Fruit fly (Drosophila melanogaster): Measurements from ENCODE around the gene ru.

The ru gene

dm6 chr3L:1417898-1418297 lies 47.5 kb downstream of the ru start:
- no peak for TF ChIP-seq pad (GFP tag; optimal IDR thresholded peaks at IDR 0.05)
- no peak for TF ChIP-seq Hr96 (GFP tag; optimal IDR thresholded peaks at IDR 0.05)
- TF ChIP-seq Crg-1 (GFP tag; optimal IDR thresholded peaks at IDR 0.05), result no peak
- TF ChIP-seq CG7045 (GFP tag; optimal IDR thresholded peaks at IDR 0.05), result no peak
- TF ChIP-seq CG1620 (GFP tag; optimal IDR thresholded peaks at IDR 0.05), result no peak
- TF ChIP-seq CG14711 (tag; optimal IDR thresholded peaks at IDR 0.05), result no peak
- no peak for TF ChIP-seq CG33017 (tag; optimal IDR thresholded peaks at IDR 0.05)
- no peak for TF ChIP-seq Mnt (GFP tag; optimal IDR thresholded peaks at IDR 0.05)
- no peak for TF ChIP-seq kay (GFP tag; ENCODE audit: borderline replicate concordance)
- TF ChIP-seq cnc (optimal IDR thresholded peaks at IDR 0.05), result no peak
- TF ChIP-seq tj (GFP tag; optimal IDR thresholded peaks at IDR 0.05), result no peak
- TF ChIP-seq CG11617 (GFP tag; optimal IDR thresholded peaks at IDR 0.05), result no peak
- TF ChIP-seq ovo (GFP tag; optimal IDR thresholded peaks at IDR 0.05), result no peak
- TF ChIP-seq cic (GFP tag; optimal IDR thresholded peaks at IDR 0.05), result no peak
- no peak for TF ChIP-seq bab1 (GFP tag; optimal IDR thresholded peaks at IDR 0.05)
- TF ChIP-seq CG5204 (GFP tag; optimal IDR thresholded peaks at IDR 0.05), result no peak
- TF ChIP-seq Clk (GFP tag; optimal IDR thresholded peaks at IDR 0.05), result no peak

dm6 chr3L:1418821-1419220 lies 48.4 kb downstream of the ru start:
- TF ChIP-seq Mnt (GFP tag; optimal IDR thresholded peaks at IDR 0.05) (no peak), CG11617 (GFP tag; optimal IDR thresholded peaks at IDR 0.05) (no peak), CG12768 (GFP tag; optimal IDR thresholded peaks at IDR 0.05) (no peak), ovo (GFP tag; optimal IDR thresholded peaks at IDR 0.05) (no peak), tj (GFP tag; optimal IDR thresholded peaks at IDR 0.05) (no peak), CG5204 (GFP tag; optimal IDR thresholded peaks at IDR 0.05) (no peak), CG7045 (GFP tag; optimal IDR thresholded peaks at IDR 0.05) (no peak), Hr96 (GFP tag; optimal IDR thresholded peaks at IDR 0.05) (no peak), kay (GFP tag; ENCODE audit: borderline replicate concordance) (no peak)

DNA sequence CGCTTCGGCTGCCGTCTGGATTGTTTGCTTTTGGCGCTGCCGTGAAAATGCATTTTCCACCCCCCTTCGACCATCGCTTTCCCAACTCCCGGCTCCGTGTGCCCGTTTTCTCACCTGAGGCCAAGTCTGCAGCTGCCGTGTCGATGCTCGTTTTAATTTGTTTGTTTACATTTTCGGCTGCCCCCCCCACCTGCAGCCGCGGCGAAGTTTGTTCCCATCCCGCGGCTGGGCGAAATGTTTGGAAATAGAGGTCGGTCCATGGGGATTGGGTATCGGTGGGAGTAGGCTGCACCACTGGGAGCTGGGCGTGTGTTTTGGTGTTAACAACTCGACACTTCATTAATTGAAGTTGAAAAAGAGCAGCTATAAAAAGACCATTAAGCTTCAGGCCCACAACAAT lies 49.5 kb downstream of the ru start:
- TF ChIP-seq Clk (GFP tag; optimal IDR thresholded peaks at IDR 0.05) (no peak), cnc (optimal IDR thresholded peaks at IDR 0.05) (no peak), bab1 (GFP tag; optimal IDR thresholded peaks at IDR 0.05) (no peak)

DNA sequence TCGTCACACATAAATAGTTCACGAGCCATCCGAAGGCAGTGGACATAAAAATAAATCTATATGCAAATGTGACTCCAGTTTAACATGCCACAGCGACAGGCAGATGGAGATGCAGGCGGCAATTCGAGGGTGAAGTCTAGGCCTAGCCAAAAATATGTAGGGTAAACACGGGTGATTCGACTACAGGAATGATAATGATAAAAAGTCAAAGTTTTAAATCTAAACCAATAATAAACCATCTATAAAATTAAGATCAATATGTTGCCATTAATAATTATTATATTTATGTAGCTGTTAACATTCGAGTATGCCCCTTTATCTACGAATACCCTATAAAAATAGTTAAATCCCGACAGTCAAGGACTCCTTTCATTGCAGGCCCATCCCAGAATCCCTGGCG lies 50.5 kb downstream of the ru start:
- TF ChIP-seq CG7101 (tag; optimal IDR thresholded peaks at IDR 0.05) (no peak), Crg-1 (GFP tag; optimal IDR thresholded peaks at IDR 0.05) (no peak), toe (GFP tag; optimal IDR thresholded peaks at IDR 0.05) (no peak), pad (GFP tag; optimal IDR thresholded peaks at IDR 0.05) (no peak), CG11617 (GFP tag; optimal IDR thresholded peaks at IDR 0.05) (no peak), CG1620 (GFP tag; optimal IDR thresholded peaks at IDR 0.05) (no peak), CG7045 (GFP tag; optimal IDR thresholded peaks at IDR 0.05) (no peak), CG33017 (tag; optimal IDR thresholded peaks at IDR 0.05) (no peak), CG5204 (GFP tag; optimal IDR thresholded peaks at IDR 0.05) (no peak), kay (GFP tag; ENCODE audit: borderline replicate concordance) (no peak), Clk (GFP tag; optimal IDR thresholded peaks at IDR 0.05) (no peak), CG12768 (GFP tag; optimal IDR thresholded peaks at IDR 0.05) (no peak), CG14711 (tag; optimal IDR thresholded peaks at IDR 0.05) (no peak), bab1 (GFP tag; optimal IDR thresholded peaks at IDR 0.05) (no peak), tj (GFP tag; optimal IDR thresholded peaks at IDR 0.05) (no peak)

DNA sequence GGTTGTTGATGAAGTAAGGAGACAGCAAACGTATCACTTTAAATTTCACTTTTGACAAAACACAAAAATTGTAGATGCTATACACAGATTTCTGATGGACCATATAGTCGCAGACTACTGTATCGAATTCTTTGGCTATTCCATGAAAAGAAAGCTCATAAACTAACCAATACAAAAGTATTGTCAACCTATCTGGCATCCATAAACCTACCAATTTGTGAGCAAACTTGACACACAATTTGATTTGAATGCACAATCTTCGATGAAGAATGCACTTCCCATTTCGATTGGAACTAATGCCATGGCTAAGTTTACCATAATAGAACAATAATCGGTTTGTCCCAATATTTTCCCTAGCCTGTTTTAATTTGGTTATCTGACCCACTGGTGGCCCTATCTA lies 52.9 kb downstream of the ru start, which contains the start of gene CG9173:
TSS of gene CG9173 (minus strand) at position 101 of the 400 bp plus-strand sequence.
- no peak for TF ChIP-seq Mnt (GFP tag; optimal IDR thresholded peaks at IDR 0.05)
- TF ChIP-seq CG12768 (GFP tag; optimal IDR thresholded peaks at IDR 0.05), result no peak
- TF ChIP-seq toe (GFP tag; optimal IDR thresholded peaks at IDR 0.05), result no peak
- no peak for TF ChIP-seq Hr96 (GFP tag; optimal IDR thresholded peaks at IDR 0.05)
- no peak for TF ChIP-seq CG14711 (tag; optimal IDR thresholded peaks at IDR 0.05)
- TF ChIP-seq CG7045 (GFP tag; optimal IDR thresholded peaks at IDR 0.05), result no peak
- no peak for TF ChIP-seq ovo (GFP tag; optimal IDR thresholded peaks at IDR 0.05)
- no peak for TF ChIP-seq CG11617 (GFP tag; optimal IDR thresholded peaks at IDR 0.05)
- TF ChIP-seq cic (GFP tag; optimal IDR thresholded peaks at IDR 0.05), result no peak
- no peak for TF ChIP-seq Crg-1 (GFP tag; optimal IDR thresholded peaks at IDR 0.05)
- TF ChIP-seq Clk (GFP tag; optimal IDR thresholded peaks at IDR 0.05), result no peak
- TF ChIP-seq pad (GFP tag; optimal IDR thresholded peaks at IDR 0.05), result no peak
- no peak for TF ChIP-seq kay (GFP tag; ENCODE audit: borderline replicate concordance)
- no peak for TF ChIP-seq CG1620 (GFP tag; optimal IDR thresholded peaks at IDR 0.05)

dm6 chr3L:1424488-1424887 lies 54.1 kb downstream of the ru start:
- no peak for TF ChIP-seq CG33017 (tag; optimal IDR thresholded peaks at IDR 0.05)
- TF ChIP-seq Clk (GFP tag; optimal IDR thresholded peaks at IDR 0.05), result no peak
- no peak for TF ChIP-seq CG11617 (GFP tag; optimal IDR thresholded peaks at IDR 0.05)
- no peak for TF ChIP-seq CG12768 (GFP tag; optimal IDR thresholded peaks at IDR 0.05)
- no peak for TF ChIP-seq Crg-1 (GFP tag; optimal IDR thresholded peaks at IDR 0.05)
- no peak for TF ChIP-seq toe (GFP tag; optimal IDR thresholded peaks at IDR 0.05)
- TF ChIP-seq pad (GFP tag; optimal IDR thresholded peaks at IDR 0.05), result no peak
- TF ChIP-seq CG5204 (GFP tag; optimal IDR thresholded peaks at IDR 0.05), result no peak

DNA sequence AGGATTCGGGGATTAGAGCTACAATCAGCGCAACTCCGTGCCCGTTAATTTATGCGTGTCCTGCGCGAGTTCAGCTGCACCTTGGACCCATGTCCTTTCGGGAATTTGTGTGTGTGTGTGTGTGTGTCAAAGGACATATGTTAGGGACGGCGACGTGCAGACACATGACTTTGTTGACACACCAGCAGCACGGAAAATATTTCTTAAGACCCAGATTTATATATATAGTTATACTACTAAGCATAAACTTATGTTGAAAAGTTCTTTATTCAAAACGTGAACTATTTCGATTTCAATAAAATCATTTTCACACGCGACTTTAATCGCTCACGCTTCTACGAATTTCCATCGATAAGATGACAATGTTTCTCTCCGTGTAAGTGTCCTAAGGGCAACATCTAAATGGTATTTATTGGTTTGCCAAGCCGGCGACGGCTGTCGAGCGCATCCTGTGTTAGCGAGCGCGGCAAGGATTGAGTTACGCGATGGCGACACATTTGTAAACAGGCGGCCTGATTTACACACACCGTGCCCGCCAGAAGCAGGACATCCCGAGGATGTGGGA lies 61.1 kb downstream of the ru start:
- no peak for TF ChIP-seq CG33017 (tag; optimal IDR thresholded peaks at IDR 0.05)
- no peak for TF ChIP-seq pad (GFP tag; optimal IDR thresholded peaks at IDR 0.05)
- no peak for TF ChIP-seq CG14711 (tag; optimal IDR thresholded peaks at IDR 0.05)
- no peak for TF ChIP-seq CG12768 (GFP tag; optimal IDR thresholded peaks at IDR 0.05)
- no peak for TF ChIP-seq tj (GFP tag; optimal IDR thresholded peaks at IDR 0.05)
- TF ChIP-seq CG7045 (GFP tag; optimal IDR thresholded peaks at IDR 0.05), result no peak
- TF ChIP-seq Mnt (GFP tag; optimal IDR thresholded peaks at IDR 0.05), result no peak
- TF ChIP-seq CG5204 (GFP tag; optimal IDR thresholded peaks at IDR 0.05), result no peak
- TF ChIP-seq toe (GFP tag; optimal IDR thresholded peaks at IDR 0.05), result no peak
- TF ChIP-seq kay (GFP tag; ENCODE audit: borderline replicate concordance), result no peak
- TF ChIP-seq CG1620 (GFP tag; optimal IDR thresholded peaks at IDR 0.05), result no peak
- TF ChIP-seq bab1 (GFP tag; optimal IDR thresholded peaks at IDR 0.05), result no peak
- no peak for TF ChIP-seq Crg-1 (GFP tag; optimal IDR thresholded peaks at IDR 0.05)
- TF ChIP-seq cic (GFP tag; optimal IDR thresholded peaks at IDR 0.05), result no peak
- TF ChIP-seq Clk (GFP tag; optimal IDR thresholded peaks at IDR 0.05), result no peak
- TF ChIP-seq Hr96 (GFP tag; optimal IDR thresholded peaks at IDR 0.05), result no peak
- TF ChIP-seq cnc (optimal IDR thresholded peaks at IDR 0.05), result no peak
- TF ChIP-seq CG7101 (tag; optimal IDR thresholded peaks at IDR 0.05), result no peak
- TF ChIP-seq ovo (GFP tag; optimal IDR thresholded peaks at IDR 0.05), result no peak
- TF ChIP-seq CG11617 (GFP tag; optimal IDR thresholded peaks at IDR 0.05), result no peak

Measured in whole organism, adult.